Worm (Caenorhabditis elegans): Measurements from ENCODE around the gene str-261.

The str-261 gene

DNA sequence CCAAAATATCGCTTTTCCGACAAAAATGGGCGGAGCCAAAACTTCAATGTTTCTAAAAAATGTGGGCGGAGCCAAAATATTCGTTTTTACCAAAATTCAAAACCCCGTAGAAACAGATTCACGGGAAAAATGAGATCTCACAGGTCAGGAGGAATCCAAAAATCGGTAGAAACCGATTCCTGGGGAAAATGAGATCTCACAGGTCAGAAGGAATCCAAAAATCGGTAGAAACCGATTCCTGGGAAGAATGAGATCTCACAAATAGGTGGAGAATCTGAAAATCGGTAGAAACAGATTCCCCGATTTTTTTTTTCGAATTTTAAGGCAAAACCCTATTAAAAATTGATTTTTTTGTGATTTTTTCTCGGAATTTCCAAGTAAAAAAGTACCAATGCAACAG lies 19.2 kb downstream of the str-261 start (continued):
- TF ChIP-seq ceh-18 (tag; optimal IDR thresholded peaks at IDR 0.05) (no peak), syd-9 (tag; optimal IDR thresholded peaks at IDR 0.05) (peak; percentile 43), lim-6 (tag; optimal IDR thresholded peaks at IDR 0.05) (peak; percentile 36), pros-1 (tag; optimal IDR thresholded peaks at IDR 0.05) (no peak), unc-3 (GFP tag; conservative IDR thresholded peaks at IDR 0.05) (no peak), unc-3 (tag; optimal IDR thresholded peaks at IDR 0.05) (peak; percentile 16), dmd-4 (tag; optimal IDR thresholded peaks at IDR 0.05; ENCODE audit: borderline replicate concordance) (no peak), fkh-6 (tag; optimal IDR thresholded peaks at IDR 0.05) (peak; percentile 80), ceh-22 (tag; optimal IDR thresholded peaks at IDR 0.05) (no peak), odd-2 (tag; optimal IDR thresholded peaks at IDR 0.05) (no peak), sdc-2 (tag; optimal IDR thresholded peaks at IDR 0.05) (no peak), ceh-45 (GFP tag; IDR thresholded peaks at IDR 0.05) (no peak), ceh-24 (tag; optimal IDR thresholded peaks at IDR 0.05) (no peak), ceh-14 (tag; optimal IDR thresholded peaks at IDR 0.05) (peak; percentile 62), npax-4 (tag; optimal IDR thresholded peaks at IDR 0.05) (peak; percentile 4), mec-3 (tag; optimal IDR thresholded peaks at IDR 0.05; ENCODE audit: borderline replicate concordance) (peak; percentile 71), hlh-15 (tag; optimal IDR thresholded peaks at IDR 0.05) (no peak), hlh-30 (tag; optimal IDR thresholded peaks at IDR 0.05; ENCODE audit: insufficient read depth) (no peak), pqm-1 (tag; optimal IDR thresholded peaks at IDR 0.05) (no peak), elt-2 (tag; optimal IDR thresholded peaks at IDR 0.05) (peak; percentile 77), gmeb-2 (tag; optimal IDR thresholded peaks at IDR 0.05) (peak; percentile 33)

- peak; percentile 74 for TF ChIP-seq nfya-1 (tag; optimal IDR thresholded peaks at IDR 0.05)
- TF ChIP-seq madf-2 (tag; optimal IDR thresholded peaks at IDR 0.05): no peak
- TF ChIP-seq unc-3 (GFP tag; conservative IDR thresholded peaks at IDR 0.05): no peak
- TF ChIP-seq unc-3 (tag; optimal IDR thresholded peaks at IDR 0.05): no peak
- no peak for TF ChIP-seq ttx-3 (tag; optimal IDR thresholded peaks at IDR 0.05)
- TF ChIP-seq tbx-2 (tag; optimal IDR thresholded peaks at IDR 0.05): no peak
Observed at ce11 chrIII:11095687-11096086, 21.4 kb downstream of the str-261 start.

DNA sequence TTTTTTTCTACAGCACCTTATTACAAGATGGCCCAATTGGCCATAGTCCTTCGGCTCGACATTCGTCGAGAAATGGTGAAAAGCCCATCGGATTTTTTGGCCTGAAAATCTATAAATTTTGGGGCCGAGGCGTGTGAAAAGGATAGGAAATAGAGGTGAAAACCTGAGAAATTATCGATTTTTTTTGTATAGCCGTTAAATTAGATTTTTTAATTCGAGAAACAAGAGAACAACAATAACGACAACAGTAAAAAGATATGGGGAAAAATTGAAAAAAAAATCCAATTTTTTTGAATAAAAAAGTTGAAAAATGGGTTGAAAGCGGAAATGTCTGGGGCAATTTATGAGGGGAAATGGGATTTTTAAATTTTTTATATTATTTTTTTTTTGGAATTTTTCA lies 25.6 kb downstream of the str-261 start, which contains the start of gene hmt-1:
TSS of gene hmt-1 (minus strand) at position 101 of the 400 bp plus-strand sequence.
- no peak for TF ChIP-seq hlh-30 (tag; optimal IDR thresholded peaks at IDR 0.05; ENCODE audit: insufficient read depth)
- no peak for TF ChIP-seq gmeb-2 (tag; optimal IDR thresholded peaks at IDR 0.05)
- TF ChIP-seq lim-6 (tag; optimal IDR thresholded peaks at IDR 0.05): no peak
- no peak for TF ChIP-seq elt-4 (tag; optimal IDR thresholded peaks at IDR 0.05)
- TF ChIP-seq K09A11.1 (tag; optimal IDR thresholded peaks at IDR 0.05; ENCODE audit: insufficient read depth): no peak
- no peak for TF ChIP-seq ceh-6 (GFP tag; optimal IDR thresholded peaks at IDR 0.05)
- no peak for TF ChIP-seq npax-4 (tag; optimal IDR thresholded peaks at IDR 0.05)
- no peak for TF ChIP-seq ets-4 (tag; optimal IDR thresholded peaks at IDR 0.05)
- no peak for TF ChIP-seq fax-1 (tag; optimal IDR thresholded peaks at IDR 0.05)
- TF ChIP-seq madf-2 (tag; optimal IDR thresholded peaks at IDR 0.05): no peak
- no peak for TF ChIP-seq tbx-2 (tag; optimal IDR thresholded peaks at IDR 0.05)
- TF ChIP-seq ama-1 (optimal IDR thresholded peaks at IDR 0.05): no peak
- TF ChIP-seq fkh-10 (GFP tag; optimal IDR thresholded peaks at IDR 0.05): no peak
- TF ChIP-seq unc-55 (GFP tag; optimal IDR thresholded peaks at IDR 0.05): no peak
- no peak for TF ChIP-seq F13H6.1 (tag; optimal IDR thresholded peaks at IDR 0.05)
- TF ChIP-seq ceh-14 (tag; optimal IDR thresholded peaks at IDR 0.05): no peak
- no peak for TF ChIP-seq ceh-34 (tag; optimal IDR thresholded peaks at IDR 0.05)
- TF ChIP-seq C38D4.7 (GFP tag; optimal IDR thresholded peaks at IDR 0.05): no peak
- TF ChIP-seq ceh-30 (tag; optimal IDR thresholded peaks at IDR 0.05): no peak

DNA sequence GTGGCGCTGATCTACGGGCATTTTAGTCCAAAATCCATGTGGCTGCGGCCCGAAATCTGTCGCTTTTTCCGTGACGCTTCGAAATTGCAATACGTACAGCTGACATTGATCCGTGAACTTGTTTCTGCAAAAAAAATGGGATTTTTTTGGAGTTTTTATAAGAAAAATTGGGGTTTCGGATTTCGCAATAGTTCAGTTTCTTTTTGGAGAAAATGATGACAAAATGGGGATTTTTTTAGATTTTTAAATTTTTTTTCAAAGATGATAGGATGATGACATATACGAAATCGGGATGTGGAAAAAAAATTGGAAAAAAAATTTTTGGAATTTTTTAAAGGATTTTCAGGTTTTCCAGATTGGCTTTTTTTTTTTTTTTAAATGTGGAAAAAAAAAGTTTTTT lies 26.9 kb downstream of the str-261 start:
- TF ChIP-seq dmd-4 (tag; optimal IDR thresholded peaks at IDR 0.05; ENCODE audit: borderline replicate concordance): no peak
- TF ChIP-seq nfya-1 (tag; optimal IDR thresholded peaks at IDR 0.05): no peak
- no peak for TF ChIP-seq unc-3 (GFP tag; conservative IDR thresholded peaks at IDR 0.05)
- no peak for TF ChIP-seq unc-3 (tag; optimal IDR thresholded peaks at IDR 0.05)
- no peak for TF ChIP-seq npax-4 (tag; optimal IDR thresholded peaks at IDR 0.05)
- TF ChIP-seq hlh-30 (tag; optimal IDR thresholded peaks at IDR 0.05; ENCODE audit: insufficient read depth): no peak
- TF ChIP-seq ceh-24 (tag; optimal IDR thresholded peaks at IDR 0.05): no peak
- no peak for TF ChIP-seq ceh-34 (tag; optimal IDR thresholded peaks at IDR 0.05)
- TF ChIP-seq unc-86 (tag; optimal IDR thresholded peaks at IDR 0.05): no peak
- TF ChIP-seq hlh-13 (GFP tag; optimal IDR thresholded peaks at IDR 0.05): no peak
- no peak for TF ChIP-seq ceh-9 (tag; optimal IDR thresholded peaks at IDR 0.05)
- no peak for TF ChIP-seq sox-2 (GFP tag; IDR thresholded peaks at IDR 0.05)
- TF ChIP-seq pag-3 (tag; optimal IDR thresholded peaks at IDR 0.05; ENCODE audit: borderline replicate concordance): no peak
- no peak for TF ChIP-seq C38D4.7 (GFP tag; optimal IDR thresholded peaks at IDR 0.05)
- TF ChIP-seq T23F11.4 (GFP tag; optimal IDR thresholded peaks at IDR 0.05): no peak
- no peak for TF ChIP-seq F13H6.1 (tag; optimal IDR thresholded peaks at IDR 0.05)
- no peak for TF ChIP-seq madf-2 (tag; optimal IDR thresholded peaks at IDR 0.05)
- no peak for TF ChIP-seq tbx-7 (tag; optimal IDR thresholded peaks at IDR 0.05)
- no peak for TF ChIP-seq ceh-18 (tag; optimal IDR thresholded peaks at IDR 0.05)
- no peak for TF ChIP-seq ahr-1 (tag; optimal IDR thresholded peaks at IDR 0.05)
- TF ChIP-seq elt-2 (tag; optimal IDR thresholded peaks at IDR 0.05): no peak

Measured in whole organism, late embryonic.